ENCODE assay signal across 4 fruit fly cellular contexts in the genomic region with DNA sequence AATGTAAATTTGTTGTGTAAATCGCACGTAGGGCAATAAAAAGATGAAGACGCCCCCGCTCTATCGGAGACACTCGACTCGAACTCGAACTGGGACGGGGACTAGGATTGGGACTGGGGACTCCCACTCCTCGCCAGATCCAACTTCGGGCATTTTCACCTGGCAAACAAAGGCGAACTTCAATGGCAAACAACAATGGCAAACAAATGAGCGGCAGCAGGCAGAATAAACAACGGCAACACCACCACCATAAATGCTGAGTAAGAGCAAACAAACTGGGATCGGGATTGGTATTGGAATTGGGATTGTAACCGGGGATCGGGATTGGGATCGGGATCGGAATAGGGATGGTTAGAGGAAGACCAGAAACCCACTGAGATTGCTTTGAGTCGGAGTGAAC.
TF ChIP-seq lines count a peak whose summit lies in the region.

No protein-coding gene starts in this region.

- no peak for TF ChIP-seq CTCF in whole organism, embryonic (GFP tag; optimal IDR thresholded peaks at IDR 0.05; lab: Kevin White, UChicago)

TF ChIP-seq in whole organism, embryonic, 481 proteins besides CTCF, POLR2A, EP300 and RAD21 (continues in another document):
- TF ChIP-seq crc (GFP tag; optimal IDR thresholded peaks at IDR 0.05; lab: Kevin White, UChicago) (peak; percentile 29), dmrt11E (tag; optimal IDR thresholded peaks at IDR 0.05; lab: Kevin White, UChicago) (peak; percentile 53), Hr51 (GFP tag; optimal IDR thresholded peaks at IDR 0.05; lab: Kevin White, UChicago) (peak in 1 of 2 experiments; percentile 42), ftz-f1 (GFP tag; optimal IDR thresholded peaks at IDR 0.05; lab: Kevin White, UChicago) (no peak), CG14965 (GFP tag; optimal IDR thresholded peaks at IDR 0.05; lab: Kevin White, UChicago; ENCODE audit: borderline replicate concordance) (peak; percentile 32), CG11398 (GFP tag; optimal IDR thresholded peaks at IDR 0.05; lab: Kevin White, UChicago) (peak; percentile 59), CG3407 (GFP tag; optimal IDR thresholded peaks at IDR 0.05; lab: Kevin White, UChicago) (peak; percentile 76), CG15696 (tag; optimal IDR thresholded peaks at IDR 0.05; lab: Kevin White, UChicago) (peak; percentile 70), psq (GFP tag; optimal IDR thresholded peaks at IDR 0.05; lab: Kevin White, UChicago) (no peak), CG17359 (tag; optimal IDR thresholded peaks at IDR 0.05; lab: Kevin White, UChicago) (peak; percentile 34), CG2116 (GFP tag; optimal IDR thresholded peaks at IDR 0.05; lab: Kevin White, UChicago) (peak; percentile 22), CG16813 (GFP tag; IDR thresholded peaks at IDR 0.05; lab: Robert Waterston, UW; ENCODE audit: partially characterized antibody) (no peak), Side (GFP tag; optimal IDR thresholded peaks at IDR 0.05; lab: Kevin White, UChicago) (peak; percentile 29), Nf-YA (GFP tag; IDR thresholded peaks at IDR 0.05; lab: Robert Waterston, UW) (0 out of 2 replicates have a peak, but pooled peaks have one; percentile 14), fd3F (GFP tag; optimal IDR thresholded peaks at IDR 0.05; lab: Kevin White, UChicago) (no peak), CG9437 (GFP tag; optimal IDR thresholded peaks at IDR 0.05; lab: Kevin White, UChicago) (no peak), Kr (GFP tag; optimal IDR thresholded peaks at IDR 0.05; lab: Kevin White, UChicago) (peak; percentile 66), CG12104 (GFP tag; optimal IDR thresholded peaks at IDR 0.05; lab: Kevin White, UChicago) (no peak), Dll (GFP tag; IDR thresholded peaks at IDR 0.05; lab: Robert Waterston, UW; ENCODE audit: partially characterized antibody) (no peak), CG17829 (tag; optimal IDR thresholded peaks at IDR 0.05; lab: Kevin White, UChicago) (peak; percentile 27)

TF ChIP-seq in whole organism, prepupa, 60 proteins besides CTCF, POLR2A, EP300 and RAD21 (continues in another document):
- TF ChIP-seq CG7368 (GFP tag; optimal IDR thresholded peaks at IDR 0.05; lab: Kevin White, UChicago) (no peak), lz (GFP tag; optimal IDR thresholded peaks at IDR 0.05; lab: Kevin White, UChicago) (no peak), CG6808 (GFP tag; optimal IDR thresholded peaks at IDR 0.05; lab: Kevin White, UChicago) (peak; percentile 19), CG6276 (GFP tag; optimal IDR thresholded peaks at IDR 0.05; lab: Kevin White, UChicago) (no peak), CG15336 (GFP tag; IDR thresholded peaks at IDR 0.05; lab: Robert Waterston, UW) (no peak), Smox (GFP tag; optimal IDR thresholded peaks at IDR 0.05; lab: Kevin White, UChicago) (no peak), CG10631 (GFP tag; optimal IDR thresholded peaks at IDR 0.05; lab: Kevin White, UChicago) (no peak), esn (GFP tag; optimal IDR thresholded peaks at IDR 0.05; lab: Kevin White, UChicago) (peak; percentile 20), CG6854 (GFP tag; optimal IDR thresholded peaks at IDR 0.05; lab: Kevin White, UChicago) (peak; percentile 4), CG16779 (tag; optimal IDR thresholded peaks at IDR 0.05; lab: Kevin White, UChicago) (no peak), Ets21C (GFP tag; optimal IDR thresholded peaks at IDR 0.05; lab: Kevin White, UChicago) (no peak), Sox102F (GFP tag; optimal IDR thresholded peaks at IDR 0.05; lab: Kevin White, UChicago) (no peak), CG8319 (GFP tag; optimal IDR thresholded peaks at IDR 0.05; lab: Kevin White, UChicago) (no peak), dsx (GFP tag; optimal IDR thresholded peaks at IDR 0.05; lab: Kevin White, UChicago; ENCODE audit: poor library complexity, severe bottlenecking) (no peak), CG10669 (GFP tag; optimal IDR thresholded peaks at IDR 0.05; lab: Kevin White, UChicago) (peak; percentile 22), CG9139 (GFP tag; optimal IDR thresholded peaks at IDR 0.05; lab: Kevin White, UChicago) (no peak), Lpt (GFP tag; optimal IDR thresholded peaks at IDR 0.05; lab: Kevin White, UChicago) (no peak), CG8632 (GFP tag; optimal IDR thresholded peaks at IDR 0.05; lab: Kevin White, UChicago) (no peak), achi (GFP tag; optimal IDR thresholded peaks at IDR 0.05; lab: Kevin White, UChicago) (peak; percentile 5), salr (GFP tag; optimal IDR thresholded peaks at IDR 0.05; lab: Kevin White, UChicago) (no peak), CG34406 (GFP tag; optimal IDR thresholded peaks at IDR 0.05; lab: Kevin White, UChicago) (peak; percentile 21), Hr39 (GFP tag; optimal IDR thresholded peaks at IDR 0.05; lab: Kevin White, UChicago) (no peak), dac (GFP tag; optimal IDR thresholded peaks at IDR 0.05; lab: Kevin White, UChicago) (no peak)

TF ChIP-seq in whole organism, pupa, 21 proteins besides CTCF, POLR2A, EP300 and RAD21:
- no peak for TF ChIP-seq Pif1B (GFP tag; optimal IDR thresholded peaks at IDR 0.05; lab: Kevin White, UChicago)
- TF ChIP-seq Ets98B (GFP tag; IDR thresholded peaks at IDR 0.05; lab: Robert Waterston, UW): no peak
- TF ChIP-seq Snoo (tag; optimal IDR thresholded peaks at IDR 0.05; lab: Kevin White, UChicago): no peak
- TF ChIP-seq CG10348 (GFP tag; IDR thresholded peaks at IDR 0.05; lab: Robert Waterston, UW): no peak
- TF ChIP-seq rn (GFP tag; IDR thresholded peaks at IDR 0.05; lab: Robert Waterston, UW): no peak
- TF ChIP-seq CG15710 (tag; optimal IDR thresholded peaks at IDR 0.05; lab: Kevin White, UChicago): no peak
- no peak for TF ChIP-seq CG17806 (tag; optimal IDR thresholded peaks at IDR 0.05; lab: Kevin White, UChicago)
- TF ChIP-seq CG4496 (GFP tag; IDR thresholded peaks at IDR 0.05; lab: Robert Waterston, UW): 0 out of 3 replicates have a peak, but pooled peaks have one; percentile 25
- peak; percentile 0 for TF ChIP-seq CG8159 (tag; optimal IDR thresholded peaks at IDR 0.05; lab: Kevin White, UChicago)
- no peak for TF ChIP-seq CG9948 (tag; optimal IDR thresholded peaks at IDR 0.05; lab: Kevin White, UChicago)
- no peak for TF ChIP-seq CG14655 (GFP tag; optimal IDR thresholded peaks at IDR 0.05; lab: Kevin White, UChicago)
- TF ChIP-seq EcR (GFP tag; optimal IDR thresholded peaks at IDR 0.05; lab: Kevin White, UChicago): peak; percentile 8
- no peak for TF ChIP-seq CG8301 (tag; optimal IDR thresholded peaks at IDR 0.05; lab: Kevin White, UChicago)
- TF ChIP-seq CG12605 (GFP tag; IDR thresholded peaks at IDR 0.05; lab: Robert Waterston, UW): no peak
- peak; percentile 21 for TF ChIP-seq gl (tag; optimal IDR thresholded peaks at IDR 0.05; lab: Kevin White, UChicago)
TF ChIP-seq in whole organism, pupa: peak in this region for 4.

TF ChIP-seq in whole organism, wandering third instar larva, 38 proteins besides CTCF, POLR2A, EP300 and RAD21:
- TF ChIP-seq br (GFP tag; optimal IDR thresholded peaks at IDR 0.05; lab: Kevin White, UChicago) (no peak), foxo (GFP tag; optimal IDR thresholded peaks at IDR 0.05; lab: Kevin White, UChicago) (no peak), dsf (GFP tag; optimal IDR thresholded peaks at IDR 0.05; lab: Kevin White, UChicago; ENCODE audit: borderline replicate concordance) (no peak), Rel (GFP tag; optimal IDR thresholded peaks at IDR 0.05; lab: Kevin White, UChicago) (no peak), Rel (tag; optimal IDR thresholded peaks at IDR 0.05; lab: Kevin White, UChicago) (peak; percentile 2), sv (GFP tag; optimal IDR thresholded peaks at IDR 0.05; lab: Kevin White, UChicago) (no peak), jim (GFP tag; optimal IDR thresholded peaks at IDR 0.05; lab: Kevin White, UChicago) (no peak), Abd-B (GFP tag; optimal IDR thresholded peaks at IDR 0.05; lab: Kevin White, UChicago) (no peak), Hr83 (GFP tag; optimal IDR thresholded peaks at IDR 0.05; lab: Kevin White, UChicago; ENCODE audit: poor library complexity, severe bottlenecking) (peak; percentile 43), GATAd (GFP tag; optimal IDR thresholded peaks at IDR 0.05; lab: Kevin White, UChicago) (no peak), CG9705 (GFP tag; optimal IDR thresholded peaks at IDR 0.05; lab: Kevin White, UChicago) (no peak), OdsH (GFP tag; optimal IDR thresholded peaks at IDR 0.05; lab: Kevin White, UChicago) (peak; percentile 14), Myc (optimal IDR thresholded peaks at IDR 0.05; lab: Kevin White, UChicago) (no peak), Dif (GFP tag; optimal IDR thresholded peaks at IDR 0.05; lab: Kevin White, UChicago; ENCODE audit: partially characterized antibody) (no peak), N (GFP tag; optimal IDR thresholded peaks at IDR 0.05; lab: Kevin White, UChicago) (no peak), Sp1 (GFP tag; optimal IDR thresholded peaks at IDR 0.05; lab: Kevin White, UChicago) (no peak), dmrt93B (GFP tag; optimal IDR thresholded peaks at IDR 0.05; lab: Kevin White, UChicago) (no peak), HLH106 (tag; optimal IDR thresholded peaks at IDR 0.05; lab: Kevin White, UChicago) (no peak)
